Fruit fly (Drosophila melanogaster) whole organism, embryonic: ENCODE results near the gene CG7987.

Experiments
- Bgb ChIP-seq: fragments of 200-800 bp; sonication (Bioruptor generic); IDR thresholded peaks from 2 replicates; pipeline ENCODE4 v1.3.6; 2022; ENCODE audit warnings: missing biosample characterization, missing genetic modification characterization; ENCODE audit not compliant: partially characterized antibody
- CG11456 ChIP-seq: fragments of 200-800 bp; sonication (Bioruptor generic); IDR thresholded peaks from 3 replicates; pipeline ENCODE4 v1.3.6; 2022; ENCODE audit warnings: missing biosample characterization, missing genetic modification characterization
- CG11504 ChIP-seq: fragments of 200-800 bp; sonication (Bioruptor generic); optimal IDR thresholded peaks from 3 replicates; lab custom pipeline; 2019; ENCODE audit warnings: missing biosample characterization, mild to moderate bottlenecking, missing genetic modification characterization, moderate library complexity
- CG13775 ChIP-seq: fragments of 200-800 bp; sonication (Bioruptor generic); optimal IDR thresholded peaks from 3 replicates; lab custom pipeline; 2017; ENCODE audit warnings: missing biosample characterization, mild to moderate bottlenecking, missing genetic modification characterization
- CG14441 ChIP-seq: fragments of 200-800 bp; sonication (Bioruptor generic); IDR thresholded peaks from 2 replicates; pipeline ENCODE4 v1.3.6; 2022; ENCODE audit warnings: missing biosample characterization, missing genetic modification characterization
- CG14860 ChIP-seq: fragments of 200-800 bp; sonication (Bioruptor generic); IDR thresholded peaks from 3 replicates; pipeline ENCODE4 v1.3.6; 2022; ENCODE audit warnings: missing biosample characterization, missing genetic modification characterization; ENCODE audit not compliant: partially characterized antibody
- CG17568 ChIP-seq: fragments of 200-800 bp; sonication (Bioruptor generic); optimal IDR thresholded peaks from 2 replicates; lab custom pipeline; 2018; ENCODE audit warnings: missing biosample characterization, mild to moderate bottlenecking, missing genetic modification characterization, moderate library complexity
- CG2678 ChIP-seq: fragments of 200-800 bp; sonication (Bioruptor generic); optimal IDR thresholded peaks from 3 replicates; lab custom pipeline; 2019; ENCODE audit warnings: missing biosample characterization, mild to moderate bottlenecking, missing genetic modification characterization, moderate library complexity
- CG30431 ChIP-seq: fragments of 200-800 bp; sonication (Bioruptor generic); optimal IDR thresholded peaks from 2 replicates; lab custom pipeline; 2017; ENCODE audit warnings: missing biosample characterization, missing genetic modification characterization
- CG31365 ChIP-seq: fragments of 200-800 bp; sonication (Bioruptor generic); optimal IDR thresholded peaks from 2 replicates; lab custom pipeline; 2018; ENCODE audit warnings: missing biosample characterization, mild to moderate bottlenecking, missing genetic modification characterization
- CG32772 ChIP-seq: fragments of 200-800 bp; sonication (Bioruptor generic); IDR thresholded peaks from 2 replicates; pipeline ENCODE4 v1.3.6; 2022; ENCODE audit warnings: missing biosample characterization, missing genetic modification characterization
- CG3281 ChIP-seq: fragments of 200-800 bp; sonication (Bioruptor generic); optimal IDR thresholded peaks from 3 replicates; lab custom pipeline; 2017; ENCODE audit warnings: missing biosample characterization, mild to moderate bottlenecking, missing genetic modification characterization
- CG33213 ChIP-seq: fragments of 200-800 bp; sonication (Bioruptor generic); optimal IDR thresholded peaks from 3 replicates; lab custom pipeline; 2016; ENCODE audit warnings: missing biosample characterization, missing genetic modification characterization
- CG42726 ChIP-seq: fragments of 200-800 bp; sonication (Bioruptor generic); IDR thresholded peaks from 2 replicates; pipeline ENCODE4 v1.3.6; 2022; ENCODE audit warnings: missing biosample characterization, missing genetic modification characterization; ENCODE audit not compliant: partially characterized antibody
- CG5245 ChIP-seq: fragments of 200-800 bp; sonication (Bioruptor generic); optimal IDR thresholded peaks from 3 replicates; lab custom pipeline; 2016; ENCODE audit warnings: missing biosample characterization, missing genetic modification characterization
- CG6175 ChIP-seq: fragments of 200-800 bp; sonication (Bioruptor generic); IDR thresholded peaks from 3 replicates; pipeline ENCODE4 v1.3.6; 2022; ENCODE audit warnings: missing biosample characterization, missing genetic modification characterization
- CG7372 ChIP-seq: fragments of 200-800 bp; sonication (Bioruptor generic); IDR thresholded peaks from 2 replicates; pipeline ENCODE4 v1.3.6; 2022; ENCODE audit warnings: missing biosample characterization, missing genetic modification characterization
- CG7928 ChIP-seq: fragments of 200-800 bp; sonication (Bioruptor generic); optimal IDR thresholded peaks from 2 replicates; lab custom pipeline; 2017; ENCODE audit warnings: missing biosample characterization, mild to moderate bottlenecking, missing genetic modification characterization
- CG9727 ChIP-seq: fragments of 200-800 bp; sonication (Bioruptor generic); optimal IDR thresholded peaks from 3 replicates; lab custom pipeline; 2017; ENCODE audit warnings: missing biosample characterization, mild to moderate bottlenecking, missing genetic modification characterization
- CG9797 ChIP-seq: fragments of 200-800 bp; sonication (Bioruptor generic); optimal IDR thresholded peaks from 3 replicates; lab custom pipeline; 2018; ENCODE audit warnings: missing biosample characterization, mild to moderate bottlenecking, missing genetic modification characterization
- CG9932 ChIP-seq: fragments of 200-800 bp; sonication (Bioruptor generic); IDR thresholded peaks from 2 replicates; pipeline ENCODE4 v1.3.6; 2022; ENCODE audit warnings: missing biosample characterization, missing genetic modification characterization
- CkIIα-i1 ChIP-seq: fragments of 200-800 bp; sonication (Bioruptor generic); IDR thresholded peaks from 2 replicates; pipeline ENCODE4 v1.3.6; 2022; ENCODE audit warnings: missing biosample characterization, missing genetic modification characterization
- CoRest ChIP-seq: fragments of 200-800 bp; sonication (Bioruptor generic); optimal IDR thresholded peaks from 3 replicates; lab custom pipeline; 2018; ENCODE audit warnings: missing biosample characterization, mild to moderate bottlenecking, missing genetic modification characterization, moderate library complexity
- D ChIP-seq, 2 experiments: fragments of 200-800 bp in 1 of 2; fragments of >200 bp in 1 of 2; sonication (Bioruptor generic) in 1 of 2; optimal IDR thresholded peaks; 2 replicates in 1 of 2; 3 replicates in 1 of 2; lab custom pipeline; 2017; ENCODE audit warnings: mild to moderate bottlenecking in 1 of 2, missing biosample characterization in 1 of 2, missing genetic modification characterization in 1 of 2, missing genetic modification reagents in 1 of 2
- HHEX ChIP-seq: fragments of 200-800 bp; sonication (Bioruptor generic); optimal IDR thresholded peaks from 3 replicates; lab custom pipeline; 2017; ENCODE audit warnings: missing biosample characterization, mild to moderate bottlenecking, missing genetic modification characterization, missing genetic modification reagents
- Hmr ChIP-seq: fragments of 200-800 bp; sonication (Bioruptor generic); optimal IDR thresholded peaks from 3 replicates; lab custom pipeline; 2017; ENCODE audit warnings: mild to moderate bottlenecking, missing biosample characterization, missing genetic modification reagents, missing genetic modification characterization
- Hmx ChIP-seq: fragments of 200-800 bp; sonication (Bioruptor generic); optimal IDR thresholded peaks from 2 replicates; lab custom pipeline; 2016; ENCODE audit warnings: missing biosample characterization, missing genetic modification characterization
- Pdp1 ChIP-seq, 2 experiments: fragments of 200-800 bp; sonication (Bioruptor generic); optimal IDR thresholded peaks; 3 replicates each; lab custom pipeline; 2016; ENCODE audit warnings: missing biosample characterization in 2 of 2, missing genetic modification characterization in 2 of 2, mild to moderate bottlenecking in 1 of 2, moderate library complexity in 1 of 2
- Vsx1 ChIP-seq: fragments of 200-800 bp; sonication (Bioruptor generic); optimal IDR thresholded peaks from 2 replicates; lab custom pipeline; 2017; ENCODE audit warnings: missing biosample characterization, mild to moderate bottlenecking, missing genetic modification characterization, missing genetic modification reagents
- cad ChIP-seq: fragments of >200 bp; optimal IDR thresholded peaks from 2 replicates; lab custom pipeline; 2017; ENCODE audit warnings: missing biosample characterization, missing genetic modification characterization
- cas ChIP-seq: fragments of 200-800 bp; sonication (Bioruptor generic); IDR thresholded peaks from 2 replicates; pipeline ENCODE4 v1.3.6; 2022; ENCODE audit warnings: missing biosample characterization, missing genetic modification characterization
- cato ChIP-seq: fragments of 200-800 bp; sonication (Bioruptor generic); optimal IDR thresholded peaks from 2 replicates; lab custom pipeline; 2016; ENCODE audit warnings: missing biosample characterization, missing genetic modification characterization, borderline replicate concordance
- ci ChIP-seq: fragments of 200-800 bp; sonication (Bioruptor generic); IDR thresholded peaks from 3 replicates; pipeline ENCODE4 v1.3.6; 2022; ENCODE audit warnings: missing biosample characterization, missing genetic modification characterization
- dpn ChIP-seq, 2 experiments: fragments of 200-800 bp; sonication (Bioruptor generic); optimal IDR thresholded peaks; 3 replicates each; lab custom pipeline; 2016; ENCODE audit warnings: missing biosample characterization in 2 of 2, missing genetic modification characterization in 2 of 2
- gsb ChIP-seq: fragments of 200-800 bp; sonication (Bioruptor generic); IDR thresholded peaks from 2 replicates; pipeline ENCODE4 v1.3.6; 2022; ENCODE audit warnings: missing biosample characterization, missing genetic modification characterization
- ind ChIP-seq: fragments of 200-800 bp; sonication (Bioruptor generic); optimal IDR thresholded peaks from 3 replicates; lab custom pipeline; 2016; ENCODE audit warnings: missing biosample characterization, missing genetic modification characterization
- kah ChIP-seq: fragments of 200-800 bp; sonication (Bioruptor generic); optimal IDR thresholded peaks from 2 replicates; lab custom pipeline; 2018; ENCODE audit warnings: missing biosample characterization, mild to moderate bottlenecking, missing genetic modification characterization
- knrl ChIP-seq: fragments of 200-800 bp; sonication (Bioruptor generic); IDR thresholded peaks from 3 replicates; pipeline ENCODE4 v1.3.6; 2022; ENCODE audit warnings: missing biosample characterization, missing genetic modification characterization; ENCODE audit not compliant: partially characterized antibody
- lmd ChIP-seq: fragments of 200-800 bp; sonication (Bioruptor generic); IDR thresholded peaks from 2 replicates; pipeline ENCODE4 v1.3.6; 2022; ENCODE audit warnings: missing biosample characterization, missing genetic modification characterization
- org-1 ChIP-seq: fragments of 200-800 bp; sonication (Bioruptor generic); optimal IDR thresholded peaks from 2 replicates; lab custom pipeline; 2017; ENCODE audit warnings: missing biosample characterization, missing genetic modification characterization
- pfk ChIP-seq: fragments of 200-800 bp; sonication (Bioruptor generic); optimal IDR thresholded peaks from 2 replicates; lab custom pipeline; 2018; ENCODE audit warnings: missing biosample characterization, mild to moderate bottlenecking, missing genetic modification characterization, moderate library complexity
- prd ChIP-seq, 3 experiments: fragments of >200 bp in 2 of 3; fragments of 200-800 bp in 1 of 3; sonication (Bioruptor generic) in 1 of 3; optimal IDR thresholded peaks in 2 of 3; IDR thresholded peaks in 1 of 3; 2 replicates in 2 of 3; 3 replicates in 1 of 3; pipeline versions ENCODE4 v1.3.6 to Lab custom; 2017 to 2022; ENCODE audit warnings: missing biosample characterization in 1 of 3, missing genetic modification characterization in 1 of 3
- ranshi ChIP-seq: fragments of 200-800 bp; sonication (Bioruptor generic); IDR thresholded peaks from 2 replicates; pipeline ENCODE4 v1.3.6; 2022; ENCODE audit warnings: missing biosample characterization, missing genetic modification characterization
- salm ChIP-seq: fragments of 200-800 bp; sonication (Bioruptor generic); optimal IDR thresholded peaks from 2 replicates; lab custom pipeline; 2018; ENCODE audit warnings: missing biosample characterization, mild to moderate bottlenecking, missing genetic modification characterization
- schlank ChIP-seq: fragments of 200-800 bp; sonication (Bioruptor generic); optimal IDR thresholded peaks from 2 replicates; lab custom pipeline; 2018; ENCODE audit warnings: missing biosample characterization, mild to moderate bottlenecking, missing genetic modification characterization
- sna ChIP-seq: fragments of 200-800 bp; sonication (Bioruptor generic); IDR thresholded peaks from 2 replicates; pipeline ENCODE4 v1.3.6; 2022; ENCODE audit warnings: missing biosample characterization, missing genetic modification characterization; ENCODE audit not compliant: partially characterized antibody
- z ChIP-seq: fragments of 200-800 bp; sonication (Bioruptor generic); IDR thresholded peaks from 3 replicates; pipeline ENCODE4 v1.3.6; 2022; ENCODE audit warnings: missing biosample characterization, missing genetic modification characterization

CG7987 gene

DNA sequence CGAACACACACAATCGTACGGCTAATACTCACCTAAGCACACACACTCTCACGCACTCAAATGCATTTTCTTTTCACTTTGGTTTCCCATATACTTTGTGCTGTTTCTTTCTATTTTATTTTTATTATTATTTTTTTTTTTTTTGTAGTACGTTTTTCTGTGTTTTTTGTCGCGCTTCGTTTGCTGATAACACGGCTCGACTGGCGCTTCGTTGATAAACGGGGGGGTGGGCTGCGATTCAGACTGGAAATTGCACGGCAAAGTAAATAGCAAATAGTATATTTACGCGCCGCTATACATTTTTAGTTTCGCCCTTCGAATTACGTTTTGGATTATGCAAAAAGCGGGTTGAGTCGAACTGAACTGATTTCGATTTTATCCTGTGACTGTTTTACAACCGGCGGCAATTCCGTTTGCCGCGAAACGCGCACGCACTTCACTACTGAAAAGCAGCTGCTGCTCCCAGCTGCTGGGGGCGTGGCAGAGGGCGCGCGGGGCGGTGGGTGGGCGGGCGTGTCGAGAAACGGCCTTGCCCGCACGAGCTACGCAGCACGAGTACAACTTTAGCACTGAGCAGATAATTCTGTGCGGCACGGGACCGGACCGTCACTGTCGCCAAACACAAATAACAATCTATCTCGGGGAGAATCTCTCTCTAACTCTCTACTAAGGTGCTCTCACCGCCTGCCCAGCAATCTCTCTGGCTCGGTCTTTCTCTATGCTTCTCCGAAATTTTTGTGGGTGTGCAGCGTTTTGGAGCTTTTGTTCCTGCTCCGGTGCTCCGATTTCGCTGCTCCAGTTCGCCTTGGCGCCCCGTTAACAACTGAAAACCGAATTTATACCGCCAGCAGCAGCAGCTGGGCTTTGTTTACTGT, 18.0 kb downstream of the CG7987 start, which contains the start of gene Pde6 (continued):
- TF ChIP-seq dpn (GFP tag; optimal IDR thresholded peaks at IDR 0.05; lab: Kevin White, UChicago) (no peak), CG7928 (GFP tag; lab: Kevin White, UChicago) (no peak), CG6175 (no peak), cas (GFP tag; lab: Robert Waterston, UW) (no peak), CG5245 (GFP tag; lab: Kevin White, UChicago) (no peak), z (no peak), ranshi (GFP tag; lab: Robert Waterston, UW) (peak; percentile 24; the same call in 1 of the 2 replicates), schlank (no peak), CkIIα-i1 (GFP tag; lab: Robert Waterston, UW) (no peak), salm (tag; lab: Kevin White, UChicago) (no peak), knrl (0 out of 3 replicates have a peak, but pooled peaks have one; percentile 13), prd (optimal IDR thresholded peaks at IDR 0.05; lab: Kevin White, UChicago) (no peak), prd (GFP tag; IDR thresholded peaks at IDR 0.05; lab: Robert Waterston, UW) (no peak), CG3281 (GFP tag; lab: Kevin White, UChicago) (no peak), HHEX (no peak), CG9727 (no peak), CG13775 (GFP tag; lab: Kevin White, UChicago) (no peak), sna (GFP tag; lab: Robert Waterston, UW) (no peak), cad (GFP tag; lab: Kevin White, UChicago) (no peak), CG33213 (GFP tag; lab: Kevin White, UChicago) (no peak), Hmx (GFP tag; lab: Kevin White, UChicago) (no peak), lmd (GFP tag; lab: Robert Waterston, UW) (no peak), CG11456 (GFP tag; lab: Robert Waterston, UW) (no peak), CoRest (tag; lab: Kevin White, UChicago) (no peak), CG31365 (no peak), CG9932 (GFP tag; lab: Robert Waterston, UW) (no peak), Bgb (GFP tag; lab: Robert Waterston, UW) (peak; percentile 66; the same call in 1 of the 2 replicates), CG14441 (GFP tag; lab: Robert Waterston, UW) (0 out of 2 replicates have a peak, but pooled peaks have one; percentile 16), D (optimal IDR thresholded peaks at IDR 0.05; lab: Kevin White, UChicago) (no peak), D (GFP tag; optimal IDR thresholded peaks at IDR 0.05; lab: Kevin White, UChicago) (no peak), gsb (GFP tag; lab: Robert Waterston, UW) (no peak), CG9797 (no peak), CG7372 (no peak), Hmr (GFP tag; lab: Kevin White, UChicago) (no peak), CG42726 (peak; percentile 59), CG17568 (GFP tag; lab: Kevin White, UChicago) (no peak), org-1 (no peak), CG11504 (no peak), pfk (no peak), CG30431 (GFP tag; lab: Kevin White, UChicago) (no peak), CG32772 (GFP tag; lab: Robert Waterston, UW) (no peak), Vsx1 (GFP tag; lab: Kevin White, UChicago) (no peak), CG2678 (tag; lab: Kevin White, UChicago) (no peak), Pdp1 (GFP tag; optimal IDR thresholded peaks at IDR 0.05; lab: Kevin White, UChicago) (no peak), cato (GFP tag; lab: Kevin White, UChicago) (no peak), ind (GFP tag; lab: Kevin White, UChicago) (no peak), CG14860 (GFP tag; lab: Robert Waterston, UW) (no peak), kah (no peak), ci (GFP tag; lab: Robert Waterston, UW) (peak; percentile 64; the same call in 2 of the 3 replicates)
